Fruit fly (Drosophila melanogaster) whole organism, embryonic: ENCODE results near the gene lva.

Source experiments
- Bdp1 ChIP-seq: fragments of 200-800 bp; sonication (Bioruptor generic); optimal IDR thresholded peaks from 3 replicates; lab custom pipeline; 2016; ENCODE audit warnings: missing biosample characterization, missing genetic modification characterization
- CG10267 ChIP-seq: fragments of 200-800 bp; sonication (Bioruptor generic); optimal IDR thresholded peaks from 2 replicates; lab custom pipeline; 2018; ENCODE audit warnings: missing biosample characterization, mild to moderate bottlenecking, missing genetic modification characterization, moderate library complexity
- CG11085 ChIP-seq: fragments of 200-800 bp; sonication (Bioruptor generic); IDR thresholded peaks from 2 replicates; pipeline ENCODE4 v1.3.6; 2022; ENCODE audit warnings: missing biosample characterization, missing genetic modification characterization
- CG11093 ChIP-seq: fragments of 200-800 bp; sonication (Bioruptor generic); IDR thresholded peaks from 3 replicates; pipeline ENCODE4 v1.3.6; 2022; ENCODE audit warnings: missing biosample characterization, missing genetic modification characterization
- CG11560 ChIP-seq: fragments of 200-800 bp; sonication (Bioruptor generic); IDR thresholded peaks from 3 replicates; pipeline ENCODE4 v1.3.6; 2022; ENCODE audit warnings: missing biosample characterization, missing genetic modification characterization
- CG12219 ChIP-seq: fragments of 200-800 bp; sonication (Bioruptor generic); optimal IDR thresholded peaks from 3 replicates; lab custom pipeline; 2018; ENCODE audit warnings: missing biosample characterization, mild to moderate bottlenecking, missing genetic modification characterization
- CG14710 ChIP-seq: fragments of 200-800 bp; sonication (Bioruptor generic); optimal IDR thresholded peaks from 3 replicates; lab custom pipeline; 2019; ENCODE audit warnings: missing biosample characterization, mild to moderate bottlenecking, missing genetic modification characterization, moderate library complexity
- CG15073 ChIP-seq: fragments of 200-800 bp; sonication (Bioruptor generic); optimal IDR thresholded peaks from 2 replicates; lab custom pipeline; 2016; ENCODE audit warnings: missing biosample characterization, missing genetic modification characterization
- CG15269 ChIP-seq: fragments of 200-800 bp; sonication (Bioruptor generic); optimal IDR thresholded peaks from 2 replicates; lab custom pipeline; 2018; ENCODE audit warnings: missing biosample characterization, mild to moderate bottlenecking, missing genetic modification characterization, moderate library complexity
- CG16813 ChIP-seq: fragments of 200-800 bp; sonication (Bioruptor generic); IDR thresholded peaks from 3 replicates; pipeline ENCODE4 v1.3.6; 2022; ENCODE audit warnings: missing biosample characterization, missing genetic modification characterization; ENCODE audit not compliant: partially characterized antibody
- CG1792 ChIP-seq: fragments of 200-800 bp; sonication (Bioruptor generic); optimal IDR thresholded peaks from 2 replicates; lab custom pipeline; 2016; ENCODE audit warnings: missing biosample characterization, missing genetic modification characterization
- CG18619 ChIP-seq: fragments of 200-800 bp; sonication (Bioruptor generic); optimal IDR thresholded peaks from 3 replicates; lab custom pipeline; 2017; ENCODE audit warnings: missing biosample characterization, mild to moderate bottlenecking, missing genetic modification characterization
- CG2202 ChIP-seq: fragments of 200-800 bp; sonication (Bioruptor generic); optimal IDR thresholded peaks from 2 replicates; lab custom pipeline; 2018; ENCODE audit warnings: missing biosample characterization, mild to moderate bottlenecking, missing genetic modification characterization
- CG3065 ChIP-seq: fragments of 200-800 bp; sonication (Bioruptor generic); optimal IDR thresholded peaks from 2 replicates; lab custom pipeline; 2016; ENCODE audit warnings: missing biosample characterization, missing genetic modification characterization
- CG32767 ChIP-seq: fragments of 200-800 bp; sonication (Bioruptor generic); IDR thresholded peaks from 2 replicates; pipeline ENCODE4 v1.3.6; 2022; ENCODE audit warnings: missing biosample characterization, missing genetic modification characterization
- CG32772 ChIP-seq: fragments of 200-800 bp; sonication (Bioruptor generic); IDR thresholded peaks from 2 replicates; pipeline ENCODE4 v1.3.6; 2022; ENCODE audit warnings: missing biosample characterization, missing genetic modification characterization
- CG3726 ChIP-seq: fragments of 200-800 bp; sonication (Bioruptor generic); IDR thresholded peaks from 3 replicates; pipeline ENCODE4, ENCODE4 v1.3.6; 2022; ENCODE audit warnings: missing biosample characterization, missing genetic modification characterization
- CG6683 ChIP-seq: fragments of 200-800 bp; sonication (Bioruptor generic); optimal IDR thresholded peaks from 2 replicates; lab custom pipeline; 2017; ENCODE audit warnings: missing biosample characterization, mild to moderate bottlenecking, missing genetic modification characterization, missing genetic modification reagents
- CG7357 ChIP-seq: fragments of 200-800 bp; sonication (Bioruptor generic); IDR thresholded peaks from 3 replicates; pipeline ENCODE4 v1.3.6; 2022; ENCODE audit warnings: missing biosample characterization, missing genetic modification characterization
- CG9817 ChIP-seq: fragments of 200-800 bp; sonication (Bioruptor generic); optimal IDR thresholded peaks from 2 replicates; lab custom pipeline; 2018; ENCODE audit warnings: missing biosample characterization, mild to moderate bottlenecking, missing genetic modification characterization, moderate library complexity
- D19B ChIP-seq: fragments of 200-800 bp; sonication (Bioruptor generic); optimal IDR thresholded peaks from 2 replicates; lab custom pipeline; 2017; ENCODE audit warnings: missing biosample characterization, mild to moderate bottlenecking, missing genetic modification characterization
- Dip2 ChIP-seq: fragments of 200-800 bp; sonication (Bioruptor generic); IDR thresholded peaks from 2 replicates; pipeline ENCODE4 v1.3.6; 2022; ENCODE audit warnings: missing biosample characterization, missing genetic modification characterization
- Dip3 ChIP-seq: fragments of 200-800 bp; sonication (Bioruptor generic); optimal IDR thresholded peaks from 3 replicates; lab custom pipeline; 2016; ENCODE audit warnings: missing biosample characterization, missing genetic modification characterization
- Fer3 ChIP-seq: fragments of 200-800 bp; sonication (Bioruptor generic); optimal IDR thresholded peaks from 2 replicates; lab custom pipeline; 2018; ENCODE audit warnings: missing biosample characterization, mild to moderate bottlenecking, missing genetic modification characterization, moderate library complexity
- Gug ChIP-seq: fragments of 200-800 bp; sonication (Bioruptor generic); IDR thresholded peaks from 4 replicates; pipeline ENCODE4 v1.3.6; 2022; ENCODE audit warnings: missing biosample characterization, missing genetic modification characterization
- HHEX ChIP-seq: fragments of 200-800 bp; sonication (Bioruptor generic); optimal IDR thresholded peaks from 3 replicates; lab custom pipeline; 2017; ENCODE audit warnings: missing biosample characterization, mild to moderate bottlenecking, missing genetic modification characterization, missing genetic modification reagents
- Hand ChIP-seq: fragments of 200-800 bp; sonication (Bioruptor generic); optimal IDR thresholded peaks from 2 replicates; lab custom pipeline; 2017; ENCODE audit warnings: mild to moderate bottlenecking, missing biosample characterization, missing genetic modification reagents, missing genetic modification characterization
- Hey ChIP-seq: fragments of 200-800 bp; sonication (Bioruptor generic); optimal IDR thresholded peaks from 3 replicates; lab custom pipeline; 2018; ENCODE audit warnings: missing biosample characterization, mild to moderate bottlenecking, missing genetic modification characterization
- Hmr ChIP-seq: fragments of 200-800 bp; sonication (Bioruptor generic); optimal IDR thresholded peaks from 3 replicates; lab custom pipeline; 2017; ENCODE audit warnings: mild to moderate bottlenecking, missing biosample characterization, missing genetic modification reagents, missing genetic modification characterization
- Hr78 ChIP-seq, 2 experiments: fragments of 200-800 bp in 1 of 2; fragments of >200 bp in 1 of 2; sonication (Bioruptor generic) in 1 of 2; optimal IDR thresholded peaks; 2 replicates each; lab custom pipeline; 2017 to 2019; ENCODE audit warnings: missing biosample characterization in 2 of 2, missing genetic modification characterization in 2 of 2, mild to moderate bottlenecking in 1 of 2, moderate library complexity in 1 of 2
- Max ChIP-seq: fragments of 200-800 bp; sonication (Bioruptor generic); optimal IDR thresholded peaks from 2 replicates; lab custom pipeline; 2016; ENCODE audit warnings: missing biosample characterization, mild to moderate bottlenecking, missing genetic modification characterization
- NFAT ChIP-seq: fragments of 200-800 bp; sonication (Bioruptor generic); IDR thresholded peaks from 2 replicates; pipeline ENCODE4 v1.3.6; 2022; ENCODE audit warnings: missing biosample characterization, missing genetic modification characterization
- Nf-YA ChIP-seq: fragments of 200-800 bp; sonication (Bioruptor generic); IDR thresholded peaks from 2 replicates; pipeline ENCODE4 v1.3.6; 2022; ENCODE audit warnings: missing biosample characterization, missing genetic modification characterization
- Nf-YC ChIP-seq: fragments of 200-800 bp; optimal IDR thresholded peaks from 3 replicates; lab custom pipeline; 2019; ENCODE audit warnings: missing biosample characterization, mild to moderate bottlenecking, missing genetic modification characterization, moderate library complexity
- Rx ChIP-seq: fragments of 200-800 bp; sonication (Bioruptor generic); IDR thresholded peaks from 2 replicates; pipeline ENCODE4 v1.3.6; 2022; ENCODE audit warnings: missing biosample characterization, missing genetic modification characterization
- Sry-δ ChIP-seq: fragments of 200-800 bp; sonication (Bioruptor generic); optimal IDR thresholded peaks from 2 replicates; lab custom pipeline; 2016; ENCODE audit warnings: missing biosample characterization, missing genetic modification characterization
- TFAM ChIP-seq: fragments of 200-800 bp; sonication (Bioruptor generic); optimal IDR thresholded peaks from 2 replicates; lab custom pipeline; 2017; ENCODE audit warnings: missing biosample characterization, missing genetic modification characterization, inconsistent platforms
- cg ChIP-seq: fragments of 200-800 bp; sonication (Bioruptor generic); optimal IDR thresholded peaks from 3 replicates; lab custom pipeline; 2019; ENCODE audit warnings: missing biosample characterization, mild to moderate bottlenecking, missing genetic modification characterization, moderate library complexity
- corto ChIP-seq: fragments of 200-800 bp; sonication (Bioruptor generic); optimal IDR thresholded peaks from 2 replicates; lab custom pipeline; 2016; ENCODE audit warnings: missing biosample characterization, mild to moderate bottlenecking, missing genetic modification characterization, moderate library complexity
- crc ChIP-seq: fragments of 200-800 bp; sonication (Bioruptor generic); optimal IDR thresholded peaks from 2 replicates; lab custom pipeline; 2016; ENCODE audit warnings: missing biosample characterization, missing genetic modification characterization
- da ChIP-seq: fragments of 200-800 bp; sonication (Bioruptor generic); optimal IDR thresholded peaks from 2 replicates; lab custom pipeline; 2016; ENCODE audit warnings: missing biosample characterization, missing genetic modification characterization
- dati ChIP-seq: fragments of 200-800 bp; sonication (Bioruptor generic); IDR thresholded peaks from 2 replicates; pipeline ENCODE4 v1.3.6; 2022; ENCODE audit warnings: missing biosample characterization, missing genetic modification characterization
- grau ChIP-seq: fragments of 200-800 bp; optimal IDR thresholded peaks from 3 replicates; lab custom pipeline; 2019; ENCODE audit warnings: missing biosample characterization, mild to moderate bottlenecking, missing genetic modification characterization, moderate library complexity
- hb ChIP-seq: fragments of 200-800 bp; sonication (Bioruptor generic); IDR thresholded peaks from 3 replicates; pipeline ENCODE4 v1.3.6; 2022; ENCODE audit warnings: missing biosample characterization, missing genetic modification characterization; ENCODE audit not compliant: partially characterized antibody
- jing ChIP-seq: fragments of 200-800 bp; sonication (Bioruptor generic); optimal IDR thresholded peaks from 2 replicates; lab custom pipeline; 2018; ENCODE audit warnings: missing biosample characterization, mild to moderate bottlenecking, missing genetic modification characterization
- lmd ChIP-seq: fragments of 200-800 bp; sonication (Bioruptor generic); IDR thresholded peaks from 2 replicates; pipeline ENCODE4 v1.3.6; 2022; ENCODE audit warnings: missing biosample characterization, missing genetic modification characterization
- lov ChIP-seq, 2 experiments: fragments of 200-800 bp in 1 of 2; fragments of >200 bp in 1 of 2; sonication (Bioruptor generic) in 1 of 2; IDR thresholded peaks in 1 of 2; optimal IDR thresholded peaks in 1 of 2; 2 replicates in 1 of 2; 3 replicates in 1 of 2; pipeline versions ENCODE4 v1.3.6 to Lab custom; 2017 to 2022; ENCODE audit warnings: missing biosample characterization in 1 of 2, missing genetic modification characterization in 1 of 2
- pum ChIP-seq: fragments of 200-800 bp; sonication (Bioruptor generic); optimal IDR thresholded peaks from 2 replicates; lab custom pipeline; 2016; ENCODE audit warnings: missing biosample characterization, missing genetic modification characterization
- tap ChIP-seq: fragments of 200-800 bp; optimal IDR thresholded peaks from 3 replicates; lab custom pipeline; 2019; ENCODE audit warnings: missing biosample characterization, mild to moderate bottlenecking, missing genetic modification characterization, moderate library complexity
- tx ChIP-seq: fragments of 200-800 bp; sonication (Bioruptor generic); optimal IDR thresholded peaks from 2 replicates; lab custom pipeline; 2016; ENCODE audit warnings: missing biosample characterization, missing genetic modification characterization
- zf30C ChIP-seq: fragments of 200-800 bp; sonication (Bioruptor generic); optimal IDR thresholded peaks from 3 replicates; lab custom pipeline; 2018; ENCODE audit warnings: missing biosample characterization, mild to moderate bottlenecking, missing genetic modification characterization

lva gene

DNA sequence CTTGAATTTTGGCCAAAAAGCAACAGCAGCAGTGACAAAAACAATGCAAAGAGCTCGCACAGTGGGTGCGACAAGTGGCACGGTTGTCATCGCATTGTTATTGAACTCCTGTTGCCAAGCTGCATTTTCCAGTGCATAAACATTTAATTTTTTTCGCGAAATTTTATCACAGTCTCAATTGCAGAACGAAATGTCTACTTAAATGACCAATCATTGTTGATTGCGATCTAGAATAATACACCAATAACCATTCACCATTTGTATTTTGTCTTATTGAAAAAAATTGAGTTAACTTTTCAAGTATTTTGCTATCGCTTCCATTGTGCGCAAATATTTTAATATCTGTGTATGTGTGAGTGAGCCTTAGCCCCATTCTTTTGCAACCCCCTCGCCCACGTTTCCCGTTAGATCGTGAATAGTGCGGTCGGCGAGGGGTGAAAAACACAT is 14.9 kb downstream of the lva start (continued):
- TF ChIP-seq dati (GFP tag; lab: Robert Waterston, UW), result no peak
- TF ChIP-seq zf30C, result no peak
- no peak for TF ChIP-seq Max (GFP tag; lab: Kevin White, UChicago)
- no peak for TF ChIP-seq CG18619 (GFP tag; lab: Kevin White, UChicago)
- no peak for TF ChIP-seq NFAT (GFP tag; lab: Robert Waterston, UW)
- TF ChIP-seq pum (GFP tag; lab: Kevin White, UChicago), result no peak
- no peak for TF ChIP-seq Nf-YA
- TF ChIP-seq HHEX (GFP tag; lab: Kevin White, UChicago), result no peak
- TF ChIP-seq TFAM (GFP tag; lab: Kevin White, UChicago), result no peak
- no peak for TF ChIP-seq CG1792 (GFP tag; lab: Kevin White, UChicago)
- no peak for TF ChIP-seq CG16813 (GFP tag; lab: Robert Waterston, UW)
- TF ChIP-seq CG11093 (GFP tag; lab: Robert Waterston, UW), result no peak
- no peak for TF ChIP-seq tx
- TF ChIP-seq CG9817 (tag; lab: Kevin White, UChicago), result no peak
- TF ChIP-seq Bdp1, result no peak
- no peak for TF ChIP-seq da (GFP tag; lab: Kevin White, UChicago)
- TF ChIP-seq jing (GFP tag; lab: Kevin White, UChicago), result no peak
- no peak for TF ChIP-seq Hey (tag; lab: Kevin White, UChicago)
- no peak for TF ChIP-seq CG6683 (GFP tag; lab: Kevin White, UChicago)
- no peak for TF ChIP-seq CG15269 (tag; lab: Kevin White, UChicago)
- no peak for TF ChIP-seq CG10267 (tag; lab: Kevin White, UChicago)
- peak; percentile 36 for TF ChIP-seq Dip3 (GFP tag; lab: Kevin White, UChicago)
- TF ChIP-seq lov (optimal IDR thresholded peaks at IDR 0.05; lab: Kevin White, UChicago), result no peak
- no peak for TF ChIP-seq lov (GFP tag; IDR thresholded peaks at IDR 0.05; lab: Robert Waterston, UW)
- TF ChIP-seq CG3726 (GFP tag; lab: Robert Waterston, UW), result no peak
- no peak for TF ChIP-seq Hand
- TF ChIP-seq D19B (GFP tag; lab: Kevin White, UChicago), result peak; percentile 14
- no peak for TF ChIP-seq CG15073 (GFP tag; lab: Kevin White, UChicago)
- no peak for TF ChIP-seq CG2202 (tag; lab: Kevin White, UChicago)
- no peak for TF ChIP-seq Sry-δ (GFP tag; lab: Kevin White, UChicago)
- TF ChIP-seq cg (GFP tag; lab: Kevin White, UChicago), result no peak
- no peak; the same call in 1 of the 2 replicates for TF ChIP-seq CG11085 (GFP tag; lab: Robert Waterston, UW)
- no peak for TF ChIP-seq grau (tag; lab: Kevin White, UChicago)
- no peak for TF ChIP-seq CG11560
- no peak for TF ChIP-seq Fer3
- TF ChIP-seq CG7357 (GFP tag; lab: Robert Waterston, UW), result no peak
- TF ChIP-seq CG12219, result no peak
- peak; percentile 20; the same call in 1 of the 4 replicates for TF ChIP-seq Gug (GFP tag; lab: Robert Waterston, UW)
- TF ChIP-seq Dip2 (GFP tag; lab: Robert Waterston, UW), result no peak
- TF ChIP-seq CG14710, result no peak
- no peak for TF ChIP-seq tap (tag; lab: Kevin White, UChicago)
- peak; percentile 63; the same call in 1 of the 2 replicates for TF ChIP-seq lmd
- no peak for TF ChIP-seq corto
- TF ChIP-seq Hmr (GFP tag; lab: Kevin White, UChicago), result no peak
- TF ChIP-seq crc (GFP tag; lab: Kevin White, UChicago), result peak; percentile 1
- no peak for TF ChIP-seq hb (GFP tag; lab: Robert Waterston, UW)
- no peak for TF ChIP-seq CG32772 (GFP tag; lab: Robert Waterston, UW)
- TF ChIP-seq Nf-YC, result peak; percentile 2
- TF ChIP-seq Rx (GFP tag; lab: Robert Waterston, UW), result no peak
- no peak for TF ChIP-seq CG32767
- no peak for TF ChIP-seq CG3065 (GFP tag; lab: Kevin White, UChicago)
- no peak for TF ChIP-seq Hr78 (GFP tag; optimal IDR thresholded peaks at IDR 0.05; lab: Kevin White, UChicago)
